Fruit fly (Drosophila melanogaster): ENCODE measurements around the gene Gbeta13F.
A peak's percentile ranks its signal among the peaks of the same experiment; 100 is the strongest.

Gbeta13F gene

DNA sequence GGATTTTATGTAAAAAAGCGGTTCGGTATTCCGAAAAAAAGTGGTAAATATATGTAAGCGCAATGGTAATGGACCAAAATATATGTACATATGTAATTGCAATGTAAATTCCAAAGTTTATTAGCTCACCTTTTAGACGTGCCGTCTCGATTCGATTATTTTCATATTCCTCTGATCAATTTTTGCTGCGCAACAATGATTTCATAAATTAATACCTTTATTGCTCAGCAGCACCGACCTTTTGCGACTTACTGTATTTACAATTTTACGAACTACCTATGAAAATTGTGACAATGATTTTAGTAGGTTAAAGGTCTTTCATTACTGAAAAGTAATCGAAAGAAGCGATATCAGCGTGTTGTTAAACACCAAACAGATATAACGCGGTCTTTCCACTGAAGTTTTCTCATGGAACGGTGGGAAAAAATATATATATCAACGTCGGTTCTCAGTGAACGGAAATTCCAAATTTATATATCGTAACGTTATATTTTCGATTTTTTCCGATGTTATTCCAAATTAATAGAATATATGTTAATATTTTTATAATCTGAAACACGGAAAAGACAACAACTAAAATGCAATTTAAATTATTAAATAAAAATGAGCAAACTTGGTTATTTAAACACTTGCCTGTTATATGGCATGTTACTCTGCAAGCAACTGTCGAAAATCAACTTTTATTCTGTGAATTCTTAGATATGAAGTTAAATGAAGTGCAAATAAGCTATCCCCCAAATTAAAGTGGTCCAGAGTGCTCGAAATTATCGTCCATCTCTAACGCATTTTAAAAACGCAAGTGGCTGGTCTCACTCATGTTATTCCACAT lies 30.1 kb downstream of the Gbeta13F start, which contains the start of the genes MSBP and CG15916 (continued):
- TF ChIP-seq vvl (GFP tag; IDR thresholded peaks at IDR 0.05), result 0 out of 2 replicates have a peak, but pooled peaks have one; percentile 18
- TF ChIP-seq gce (GFP tag; IDR thresholded peaks at IDR 0.05), result no peak
- TF ChIP-seq CG7786 (GFP tag; optimal IDR thresholded peaks at IDR 0.05), result no peak
- no peak for TF ChIP-seq CG3407 (GFP tag; optimal IDR thresholded peaks at IDR 0.05)
- TF ChIP-seq CG10654 (GFP tag; optimal IDR thresholded peaks at IDR 0.05), result no peak
- TF ChIP-seq CG11504 (tag; optimal IDR thresholded peaks at IDR 0.05), result no peak
- peak; percentile 48 for TF ChIP-seq CG18262 (tag; optimal IDR thresholded peaks at IDR 0.05)
- TF ChIP-seq CG12744 (GFP tag; optimal IDR thresholded peaks at IDR 0.05), result no peak
- TF ChIP-seq odd (GFP tag; optimal IDR thresholded peaks at IDR 0.05), result no peak
- TF ChIP-seq ase (GFP tag; IDR thresholded peaks at IDR 0.05), result no peak
- no peak for TF ChIP-seq nerfin-1 (tag; optimal IDR thresholded peaks at IDR 0.05)
- no peak for TF ChIP-seq CG16813 (GFP tag; IDR thresholded peaks at IDR 0.05; ENCODE audit: partially characterized antibody)
- TF ChIP-seq CG18011 (GFP tag; optimal IDR thresholded peaks at IDR 0.05), result no peak
- no peak for TF ChIP-seq Hand (GFP tag; optimal IDR thresholded peaks at IDR 0.05)
- no peak for TF ChIP-seq B-H1 (GFP tag; IDR thresholded peaks at IDR 0.05)
- TF ChIP-seq CG4820 (GFP tag; optimal IDR thresholded peaks at IDR 0.05), result no peak
- no peak for TF ChIP-seq zf30C (GFP tag; optimal IDR thresholded peaks at IDR 0.05)
- peak; percentile 20; the same call in 1 of the 2 replicates for TF ChIP-seq CG7372 (GFP tag; IDR thresholded peaks at IDR 0.05)
- TF ChIP-seq Hey (tag; optimal IDR thresholded peaks at IDR 0.05), result no peak
- peak; percentile 59 for TF ChIP-seq CG12391 (tag; optimal IDR thresholded peaks at IDR 0.05)
- peak; percentile 25 for TF ChIP-seq CG12155 (GFP tag; optimal IDR thresholded peaks at IDR 0.05)
- TF ChIP-seq CG9876 (GFP tag; optimal IDR thresholded peaks at IDR 0.05), result no peak
- TF ChIP-seq sna (GFP tag; IDR thresholded peaks at IDR 0.05; ENCODE audit: partially characterized antibody), result no peak
- no peak for TF ChIP-seq jumu (GFP tag; optimal IDR thresholded peaks at IDR 0.05)
- TF ChIP-seq nau (GFP tag; optimal IDR thresholded peaks at IDR 0.05), result no peak
- no peak for TF ChIP-seq YL-1 (GFP tag; optimal IDR thresholded peaks at IDR 0.05)
- TF ChIP-seq Bteb2 (GFP tag; optimal IDR thresholded peaks at IDR 0.05), result no peak
- TF ChIP-seq schlank (tag; optimal IDR thresholded peaks at IDR 0.05), result no peak
- no peak for TF ChIP-seq CG4282 (GFP tag; optimal IDR thresholded peaks at IDR 0.05)
- no peak for TF ChIP-seq CG6854 (GFP tag; optimal IDR thresholded peaks at IDR 0.05)
- no peak for TF ChIP-seq CG2202 (tag; optimal IDR thresholded peaks at IDR 0.05)
- TF ChIP-seq Mad (GFP tag; optimal IDR thresholded peaks at IDR 0.05), result no peak
- TF ChIP-seq luna (GFP tag; optimal IDR thresholded peaks at IDR 0.05), result no peak
- TF ChIP-seq ewg (GFP tag; optimal IDR thresholded peaks at IDR 0.05), result peak; percentile 3
- TF ChIP-seq CG1603 (tag; optimal IDR thresholded peaks at IDR 0.05), result peak; percentile 12
- no peak for TF ChIP-seq CG7987 (GFP tag; optimal IDR thresholded peaks at IDR 0.05)
- no peak for TF ChIP-seq CG31224 (GFP tag; IDR thresholded peaks at IDR 0.05)
- TF ChIP-seq ara (GFP tag; IDR thresholded peaks at IDR 0.05), result no peak
- TF ChIP-seq CG9215 (GFP tag; IDR thresholded peaks at IDR 0.05), result no peak
- no peak for TF ChIP-seq ttk (GFP tag; IDR thresholded peaks at IDR 0.05)
- TF ChIP-seq mld (GFP tag; IDR thresholded peaks at IDR 0.05; ENCODE audit: partially characterized antibody), result no peak
- TF ChIP-seq sr (GFP tag; IDR thresholded peaks at IDR 0.05), result no peak
- no peak for TF ChIP-seq CG12104 (GFP tag; optimal IDR thresholded peaks at IDR 0.05)
- no peak for TF ChIP-seq Awh (GFP tag; IDR thresholded peaks at IDR 0.05)
- TF ChIP-seq pfk (GFP tag; optimal IDR thresholded peaks at IDR 0.05), result peak; percentile 76
- TF ChIP-seq sd (tag; optimal IDR thresholded peaks at IDR 0.05), result no peak
- TF ChIP-seq Vsx1 (GFP tag; optimal IDR thresholded peaks at IDR 0.05), result no peak
- TF ChIP-seq CG6683 (GFP tag; optimal IDR thresholded peaks at IDR 0.05), result no peak
- TF ChIP-seq CG5180 (GFP tag; optimal IDR thresholded peaks at IDR 0.05), result no peak

All from whole organism, embryonic.